Worm (Caenorhabditis elegans): ENCODE results near the gene H41C03.2.

DNA sequence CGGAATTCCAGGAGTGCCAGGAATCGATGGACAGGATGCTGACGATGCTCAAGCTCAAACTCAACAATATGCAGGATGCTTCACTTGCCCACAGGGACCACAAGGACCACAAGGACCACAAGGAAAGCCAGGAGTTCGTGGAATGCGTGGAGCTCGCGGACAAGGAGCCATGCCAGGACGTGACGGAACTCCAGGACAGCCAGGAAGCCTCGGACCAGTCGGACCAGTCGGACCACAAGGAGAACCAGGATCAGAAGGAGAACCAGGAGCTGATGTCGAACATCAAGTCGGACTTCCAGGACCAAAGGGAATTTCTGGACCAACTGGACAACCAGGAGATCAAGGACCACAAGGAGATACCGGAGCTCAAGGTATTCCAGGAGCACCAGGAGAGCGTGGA lies 20.5 kb downstream of the H41C03.2 start:
- TF ChIP-seq aly-2 (tag; optimal IDR thresholded peaks at IDR 0.05) (no peak), elt-2 (tag; optimal IDR thresholded peaks at IDR 0.05) (no peak), lin-15B (tag; optimal IDR thresholded peaks at IDR 0.05) (no peak), lsy-12 (tag; optimal IDR thresholded peaks at IDR 0.05) (no peak), ZK546.5 (tag; optimal IDR thresholded peaks at IDR 0.05) (no peak), snpc-4 (tag; optimal IDR thresholded peaks at IDR 0.05) (no peak), fkh-10 (GFP tag; optimal IDR thresholded peaks at IDR 0.05) (no peak)

All from whole organism, L3 larva.